Worm (Caenorhabditis elegans) whole organism, late embryonic: ENCODE results near the gene srw-60.

Experiments
- F13H6.1 ChIP-seq: sonication (generic microtip); optimal IDR thresholded peaks from 2 replicates; lab custom pipeline; 2016; ENCODE audit warnings: missing genetic modification characterization, missing compliant biosample characterization
- ama-1 ChIP-seq: fragments of 150-350 bp; optimal IDR thresholded peaks from 2 replicates; lab custom pipeline; 2014
- ceh-14 ChIP-seq: sonication (generic microtip); optimal IDR thresholded peaks from 2 replicates; lab custom pipeline; 2016; ENCODE audit warnings: missing genotype, missing genetic modification characterization, missing compliant biosample characterization
- ceh-34 ChIP-seq: sonication (generic microtip); optimal IDR thresholded peaks from 2 replicates; lab custom pipeline; 2016; ENCODE audit warnings: mild to moderate bottlenecking, missing genetic modification characterization, missing compliant biosample characterization
- che-1 ChIP-seq: sonication (generic microtip); optimal IDR thresholded peaks from 2 replicates; lab custom pipeline; 2016; ENCODE audit warnings: mild to moderate bottlenecking, missing genetic modification characterization, missing compliant biosample characterization
- elt-2 ChIP-seq: sonication (generic microtip); optimal IDR thresholded peaks from 2 replicates; lab custom pipeline; 2016; ENCODE audit warnings: missing genetic modification reagents, missing genetic modification characterization, missing compliant biosample characterization
- lin-11 ChIP-seq: fragments of 200-800 bp; sonication (Bioruptor generic); optimal IDR thresholded peaks from 2 replicates; lab custom pipeline; 2018; ENCODE audit warnings: mild to moderate bottlenecking, missing genetic modification characterization, missing compliant biosample characterization
- rnt-1 ChIP-seq: sonication (generic microtip); optimal IDR thresholded peaks from 2 replicates; lab custom pipeline; 2016; ENCODE audit warnings: missing genetic modification characterization, missing compliant biosample characterization
- sdc-2 ChIP-seq: sonication (generic microtip); optimal IDR thresholded peaks from 2 replicates; lab custom pipeline; 2016; ENCODE audit warnings: missing genotype, missing genetic modification characterization, missing compliant biosample characterization
- sox-2 ChIP-seq: fragments of 200-800 bp; sonication (Bioruptor generic); IDR thresholded peaks from 2 replicates; pipeline ENCODE4 v1.3.6; 2022; ENCODE audit warnings: missing genetic modification reagents, missing genetic modification characterization, missing compliant biosample characterization
- tbx-2 ChIP-seq: sonication (generic microtip); optimal IDR thresholded peaks from 2 replicates; lab custom pipeline; 2016; ENCODE audit warnings: missing genetic modification characterization, missing compliant biosample characterization
- ttx-3 ChIP-seq: sonication (generic microtip); optimal IDR thresholded peaks from 2 replicates; lab custom pipeline; 2016; ENCODE audit warnings: missing genetic modification reagents, missing genetic modification characterization, missing compliant biosample characterization

- TF ChIP-seq ceh-34 (tag; lab: Kevin White, UChicago) (no peak), lin-11 (no peak), che-1 (tag; lab: Kevin White, UChicago) (no peak), sox-2 (GFP tag; lab: Robert Waterston, UW) (no peak), rnt-1 (tag; lab: Kevin White, UChicago) (no peak), ama-1 (lab: Kevin White, UChicago) (no peak), ttx-3 (no peak), elt-2 (tag; lab: Kevin White, UChicago) (no peak), ceh-14 (tag; lab: Kevin White, UChicago) (no peak), tbx-2 (tag; lab: Kevin White, UChicago) (no peak), sdc-2 (tag; lab: Kevin White, UChicago) (no peak), F13H6.1 (tag; lab: Kevin White, UChicago) (no peak)
Measured at ce11 chrII:2922782-2923181, 35.6 kb upstream of the srw-60 start.
